Fruit fly (Drosophila melanogaster): ENCODE data around the gene CG17712.
A peak's percentile ranks its signal among the peaks of the same experiment; 100 is the strongest.

Gene CG17712

dm6 chr2L:1751953-1752352 lies at the start of gene CG17712, which contains the start of gene CG17648:
Gene CG17712, minus strand, starts transcription at chr2L:1752122.
Gene CG17648, plus strand, starts transcription at chr2L:1752308.
- TF ChIP-seq toe (GFP tag; optimal IDR thresholded peaks at IDR 0.05) (no peak), bab1 (GFP tag; optimal IDR thresholded peaks at IDR 0.05) (peak; percentile 23)

- TF ChIP-seq CG11617 (GFP tag; optimal IDR thresholded peaks at IDR 0.05), result no peak
- no peak for TF ChIP-seq CG7101 (tag; optimal IDR thresholded peaks at IDR 0.05)
- TF ChIP-seq CG12768 (GFP tag; optimal IDR thresholded peaks at IDR 0.05), result no peak
Measured at dm6 chr2L:1794817-1795216, 42.9 kb upstream of the CG17712 start, which contains the start of gene Gr22a. Gene Gr22a, minus strand, starts transcription at chr2L:1794917.

DNA sequence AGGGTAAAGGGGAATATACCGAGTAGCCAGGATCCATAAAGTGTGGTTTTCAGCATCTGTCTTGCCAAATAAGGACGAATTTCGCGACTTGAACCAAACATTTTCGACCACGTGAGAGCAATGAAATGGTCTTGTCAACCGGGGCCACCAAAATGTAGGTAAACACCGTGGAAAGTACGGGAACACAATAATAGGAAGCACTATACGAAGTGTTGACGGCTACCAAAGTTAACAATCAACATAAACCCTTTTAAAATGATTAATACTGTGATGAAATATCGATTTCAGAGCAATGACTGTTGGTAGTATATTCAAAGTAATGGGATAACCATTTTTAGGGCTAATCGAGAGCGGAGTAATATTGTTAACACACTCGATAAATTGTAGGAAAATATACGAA lies 41.2 kb upstream of the CG17712 start, which contains the start of gene Gr22b:
Gene Gr22b (minus strand): TSS at position 101 of the 400 bp plus-strand sequence.
- no peak for TF ChIP-seq cic (GFP tag; optimal IDR thresholded peaks at IDR 0.05)
- TF ChIP-seq bab1 (GFP tag; optimal IDR thresholded peaks at IDR 0.05), result no peak
- TF ChIP-seq toe (GFP tag; optimal IDR thresholded peaks at IDR 0.05), result no peak
- TF ChIP-seq CG11617 (GFP tag; optimal IDR thresholded peaks at IDR 0.05), result no peak
- TF ChIP-seq CG14711 (tag; optimal IDR thresholded peaks at IDR 0.05), result no peak
- no peak for TF ChIP-seq CG33017 (tag; optimal IDR thresholded peaks at IDR 0.05)
- TF ChIP-seq kay (GFP tag; ENCODE audit: borderline replicate concordance), result no peak

- TF ChIP-seq Mnt (GFP tag; optimal IDR thresholded peaks at IDR 0.05), result no peak
- no peak for TF ChIP-seq Clk (GFP tag; optimal IDR thresholded peaks at IDR 0.05)
- no peak for TF ChIP-seq CG1620 (GFP tag; optimal IDR thresholded peaks at IDR 0.05)
- TF ChIP-seq CG11617 (GFP tag; optimal IDR thresholded peaks at IDR 0.05), result no peak
- TF ChIP-seq CG12768 (GFP tag; optimal IDR thresholded peaks at IDR 0.05), result no peak
- TF ChIP-seq Crg-1 (GFP tag; optimal IDR thresholded peaks at IDR 0.05), result no peak
- no peak for TF ChIP-seq CG7101 (tag; optimal IDR thresholded peaks at IDR 0.05)
- no peak for TF ChIP-seq CG5204 (GFP tag; optimal IDR thresholded peaks at IDR 0.05)
- no peak for TF ChIP-seq tj (GFP tag; optimal IDR thresholded peaks at IDR 0.05)
- TF ChIP-seq ovo (GFP tag; optimal IDR thresholded peaks at IDR 0.05), result no peak
- no peak for TF ChIP-seq CG7045 (GFP tag; optimal IDR thresholded peaks at IDR 0.05)
- no peak for TF ChIP-seq Hr96 (GFP tag; optimal IDR thresholded peaks at IDR 0.05)
- TF ChIP-seq CG14711 (tag; optimal IDR thresholded peaks at IDR 0.05), result no peak
- TF ChIP-seq cic (GFP tag; optimal IDR thresholded peaks at IDR 0.05), result no peak
- TF ChIP-seq pad (GFP tag; optimal IDR thresholded peaks at IDR 0.05), result no peak
Measured at dm6 chr2L:1791723-1792122, 39.8 kb upstream of the CG17712 start, which contains the start of gene Gr22c. Gene Gr22c, minus strand, starts transcription at chr2L:1791823.

dm6 chr2L:1790261-1790660 lies 38.3 kb upstream of the CG17712 start, which contains the start of gene Gr22d:
Gene Gr22d, minus strand, starts transcription at chr2L:1790361.
- TF ChIP-seq kay (GFP tag; ENCODE audit: borderline replicate concordance), result no peak
- no peak for TF ChIP-seq CG7101 (tag; optimal IDR thresholded peaks at IDR 0.05)
- no peak for TF ChIP-seq CG14711 (tag; optimal IDR thresholded peaks at IDR 0.05)
- TF ChIP-seq Clk (GFP tag; optimal IDR thresholded peaks at IDR 0.05), result no peak
- TF ChIP-seq Crg-1 (GFP tag; optimal IDR thresholded peaks at IDR 0.05), result no peak
- no peak for TF ChIP-seq CG11617 (GFP tag; optimal IDR thresholded peaks at IDR 0.05)
- no peak for TF ChIP-seq tj (GFP tag; optimal IDR thresholded peaks at IDR 0.05)
- TF ChIP-seq ovo (GFP tag; optimal IDR thresholded peaks at IDR 0.05), result no peak
- no peak for TF ChIP-seq CG33017 (tag; optimal IDR thresholded peaks at IDR 0.05)
- no peak for TF ChIP-seq Mnt (GFP tag; optimal IDR thresholded peaks at IDR 0.05)
- TF ChIP-seq CG1620 (GFP tag; optimal IDR thresholded peaks at IDR 0.05), result no peak
- no peak for TF ChIP-seq toe (GFP tag; optimal IDR thresholded peaks at IDR 0.05)
- no peak for TF ChIP-seq CG12768 (GFP tag; optimal IDR thresholded peaks at IDR 0.05)
- no peak for TF ChIP-seq cnc (optimal IDR thresholded peaks at IDR 0.05)
- TF ChIP-seq Hr96 (GFP tag; optimal IDR thresholded peaks at IDR 0.05), result no peak
- TF ChIP-seq pad (GFP tag; optimal IDR thresholded peaks at IDR 0.05), result no peak

DNA sequence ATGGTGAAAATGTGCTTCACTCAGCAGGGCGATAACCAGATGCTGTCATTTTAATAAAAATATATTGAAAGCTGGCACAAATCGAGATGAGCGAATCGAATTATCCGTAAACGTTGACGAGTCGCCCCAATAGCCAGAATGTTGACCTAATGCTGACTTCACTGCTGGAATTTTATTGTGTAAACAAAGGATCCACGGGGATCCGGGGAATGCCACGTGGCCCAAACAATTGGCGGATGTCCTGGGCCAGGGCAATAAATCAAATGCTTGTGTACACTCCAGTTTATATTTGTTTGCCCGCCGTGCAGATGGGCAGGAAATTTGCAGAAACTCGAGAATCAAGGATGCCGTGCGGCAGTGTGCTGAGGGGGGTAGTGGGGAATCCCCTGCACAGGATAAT lies 36.0 kb upstream of the CG17712 start:
- no peak for TF ChIP-seq tj (GFP tag; optimal IDR thresholded peaks at IDR 0.05)

dm6 chr2L:1783762-1784161 lies 31.8 kb upstream of the CG17712 start, which contains the start of gene Gr22e:
Gene Gr22e, plus strand, starts transcription at chr2L:1784062.
- TF ChIP-seq cic (GFP tag; optimal IDR thresholded peaks at IDR 0.05) (no peak), CG7045 (GFP tag; optimal IDR thresholded peaks at IDR 0.05) (no peak), tj (GFP tag; optimal IDR thresholded peaks at IDR 0.05) (no peak), cnc (optimal IDR thresholded peaks at IDR 0.05) (no peak), Crg-1 (GFP tag; optimal IDR thresholded peaks at IDR 0.05) (no peak), Hr96 (GFP tag; optimal IDR thresholded peaks at IDR 0.05) (no peak), CG14711 (tag; optimal IDR thresholded peaks at IDR 0.05) (no peak), toe (GFP tag; optimal IDR thresholded peaks at IDR 0.05) (no peak), bab1 (GFP tag; optimal IDR thresholded peaks at IDR 0.05) (no peak), kay (GFP tag; ENCODE audit: borderline replicate concordance) (no peak), CG33017 (tag; optimal IDR thresholded peaks at IDR 0.05) (no peak), CG12768 (GFP tag; optimal IDR thresholded peaks at IDR 0.05) (no peak), CG1620 (GFP tag; optimal IDR thresholded peaks at IDR 0.05) (no peak), ovo (GFP tag; optimal IDR thresholded peaks at IDR 0.05) (no peak), Mnt (GFP tag; optimal IDR thresholded peaks at IDR 0.05) (no peak)

DNA sequence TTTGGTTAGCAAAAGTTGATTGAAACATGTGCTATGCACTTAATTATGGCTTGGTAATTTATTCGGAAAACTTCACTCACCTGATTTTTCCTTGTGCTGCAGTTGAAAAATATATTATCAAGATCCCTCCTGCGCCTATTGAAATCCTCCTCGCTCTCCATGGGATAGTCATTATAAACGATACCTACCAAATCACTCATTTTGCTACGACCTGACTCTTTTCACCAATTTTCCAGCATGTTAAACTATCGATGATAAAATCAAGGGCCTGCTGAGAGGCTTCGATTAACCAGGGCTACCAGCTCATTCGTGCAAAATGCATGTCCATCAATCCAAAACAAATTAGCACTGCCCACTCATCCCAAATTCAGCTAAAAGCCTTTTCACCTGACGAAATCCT lies 6.9 kb upstream of the CG17712 start, which contains the start of gene CG17650:
Gene CG17650 (minus strand): TSS at position 241 of the 400 bp plus-strand sequence.
- TF ChIP-seq CG33017 (tag; optimal IDR thresholded peaks at IDR 0.05) (no peak), CG12768 (GFP tag; optimal IDR thresholded peaks at IDR 0.05) (no peak), Crg-1 (GFP tag; optimal IDR thresholded peaks at IDR 0.05) (no peak), CG5204 (GFP tag; optimal IDR thresholded peaks at IDR 0.05) (no peak), pad (GFP tag; optimal IDR thresholded peaks at IDR 0.05) (no peak), CG14711 (tag; optimal IDR thresholded peaks at IDR 0.05) (no peak), kay (GFP tag; ENCODE audit: borderline replicate concordance) (no peak), CG7101 (tag; optimal IDR thresholded peaks at IDR 0.05) (no peak), cic (GFP tag; optimal IDR thresholded peaks at IDR 0.05) (no peak), CG7045 (GFP tag; optimal IDR thresholded peaks at IDR 0.05) (no peak), bab1 (GFP tag; optimal IDR thresholded peaks at IDR 0.05) (no peak), Clk (GFP tag; optimal IDR thresholded peaks at IDR 0.05) (no peak), CG1620 (GFP tag; optimal IDR thresholded peaks at IDR 0.05) (no peak), CG11617 (GFP tag; optimal IDR thresholded peaks at IDR 0.05) (no peak), toe (GFP tag; optimal IDR thresholded peaks at IDR 0.05) (no peak), tj (GFP tag; optimal IDR thresholded peaks at IDR 0.05) (no peak)

Data from whole organism, adult.